Worm (Caenorhabditis elegans): ENCODE measurements around the gene srw-21.

Gene srw-21

DNA sequence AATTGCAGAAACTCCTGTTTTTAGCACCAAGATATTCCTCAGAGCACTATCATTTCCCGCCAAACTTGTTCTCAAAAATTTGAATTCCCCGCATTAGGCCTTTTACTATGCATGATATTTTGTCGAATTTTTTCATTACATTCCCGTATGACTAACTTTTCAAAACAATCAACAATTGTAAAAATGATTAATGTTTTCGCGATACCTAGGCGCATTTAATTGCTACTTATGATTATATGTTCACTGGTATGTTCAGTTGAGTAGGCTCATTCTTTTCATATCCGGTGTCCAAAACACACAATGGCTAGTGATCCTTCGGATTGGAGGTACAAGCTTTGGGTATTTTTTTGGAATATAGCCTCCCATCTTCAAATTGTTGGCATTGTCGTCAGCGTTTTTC, at the start of gene srw-21:
srw-21 (plus strand) TSS at position 301 of the 400 bp plus-strand sequence.
- TF ChIP-seq nhr-42 (GFP tag; IDR thresholded peaks at IDR 0.05) (no peak), attf-4 (tag; optimal IDR thresholded peaks at IDR 0.05) (no peak), gei-8 (GFP tag; optimal IDR thresholded peaks at IDR 0.05) (no peak), nhr-48 (tag; optimal IDR thresholded peaks at IDR 0.05) (no peak), ces-1 (GFP tag; optimal IDR thresholded peaks at IDR 0.05) (no peak), F37D6.2 (tag; optimal IDR thresholded peaks at IDR 0.05) (no peak), daf-19 (GFP tag; conservative IDR thresholded peaks at IDR 0.05) (no peak), dpl-1 (GFP tag; optimal IDR thresholded peaks at IDR 0.05) (no peak), mxl-3 (GFP tag; optimal IDR thresholded peaks at IDR 0.05) (no peak), zfp-3 (GFP tag; conservative IDR thresholded peaks at IDR 0.05) (no peak), mes-2 (tag; optimal IDR thresholded peaks at IDR 0.05; ENCODE audit: poor library complexity, severe bottlenecking) (no peak), ZK337.2 (GFP tag; IDR thresholded peaks at IDR 0.05) (no peak), lin-38 (GFP tag; IDR thresholded peaks at IDR 0.05) (no peak), lin-39 (tag; optimal IDR thresholded peaks at IDR 0.05) (no peak), nhr-11 (tag; optimal IDR thresholded peaks at IDR 0.05) (no peak)

DNA sequence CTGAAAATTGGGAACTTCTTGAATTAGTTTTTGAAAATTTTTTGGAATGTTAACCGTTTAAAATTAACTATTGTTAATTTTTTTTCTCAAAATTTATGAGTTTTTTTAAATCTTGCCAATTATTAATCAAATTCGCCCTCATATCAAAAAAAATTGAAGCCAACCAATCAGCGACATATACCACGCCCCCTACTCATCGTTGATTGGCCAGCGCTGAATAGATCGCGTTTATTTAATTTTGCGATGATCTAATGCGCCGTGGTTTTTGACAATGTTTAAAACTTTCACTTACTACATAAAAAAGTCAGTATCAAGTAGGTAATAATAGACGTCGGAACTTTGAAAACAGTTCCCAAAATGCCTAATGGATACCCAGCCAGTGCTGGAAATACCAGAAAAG, 45.5 kb upstream of the srw-21 start:
- TF ChIP-seq fkh-10 (GFP tag; optimal IDR thresholded peaks at IDR 0.05) (no peak), tra-1 (GFP tag; IDR thresholded peaks at IDR 0.05) (no peak), ceh-62 (tag; optimal IDR thresholded peaks at IDR 0.05) (no peak), gei-8 (GFP tag; optimal IDR thresholded peaks at IDR 0.05) (no peak), nhr-28 (tag; optimal IDR thresholded peaks at IDR 0.05) (no peak), F44E2.7 (GFP tag; IDR thresholded peaks at IDR 0.05) (no peak), ceh-82 (tag; optimal IDR thresholded peaks at IDR 0.05) (no peak), fos-1 (tag; optimal IDR thresholded peaks at IDR 0.05) (no peak), ceh-20 (GFP tag; IDR thresholded peaks at IDR 0.05) (no peak), ceh-28 (tag; optimal IDR thresholded peaks at IDR 0.05) (no peak), lin-1 (GFP tag; IDR thresholded peaks at IDR 0.05) (no peak), attf-4 (tag; optimal IDR thresholded peaks at IDR 0.05) (no peak), dmd-8 (GFP tag; IDR thresholded peaks at IDR 0.05) (no peak), egl-43 (GFP tag; IDR thresholded peaks at IDR 0.05) (no peak), lin-29 (GFP tag; IDR thresholded peaks at IDR 0.05) (no peak), dve-1 (tag; optimal IDR thresholded peaks at IDR 0.05; ENCODE audit: insufficient read depth) (no peak), ama-1 (optimal IDR thresholded peaks at IDR 0.05) (no peak)

DNA sequence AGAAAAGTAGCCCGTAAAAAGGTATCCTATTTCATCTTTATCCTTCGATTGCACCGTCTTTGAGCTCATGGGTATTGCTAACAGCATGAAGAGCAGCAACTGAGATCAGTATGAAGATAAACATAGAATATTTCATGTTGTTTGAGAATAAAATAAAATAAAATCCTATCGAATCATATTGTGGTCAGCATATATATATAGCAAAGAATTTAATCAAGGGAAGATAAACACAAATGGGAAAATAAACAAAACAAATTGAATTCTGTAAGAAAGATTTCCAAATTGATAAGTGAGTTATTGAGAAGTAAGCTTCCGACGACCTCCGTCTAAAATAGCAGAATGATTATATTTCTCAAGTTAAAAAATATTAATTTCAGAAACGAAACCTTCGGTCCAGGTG, 44.2 kb upstream of the srw-21 start, which contains the start of gene T26H5.10:
T26H5.10 (minus strand) TSS at position 101 of the 400 bp plus-strand sequence.
- TF ChIP-seq pqm-1 (tag; optimal IDR thresholded peaks at IDR 0.05) (no peak), F37D6.2 (tag; optimal IDR thresholded peaks at IDR 0.05) (no peak), aly-2 (tag; optimal IDR thresholded peaks at IDR 0.05) (no peak), mxl-3 (GFP tag; optimal IDR thresholded peaks at IDR 0.05) (no peak)

DNA sequence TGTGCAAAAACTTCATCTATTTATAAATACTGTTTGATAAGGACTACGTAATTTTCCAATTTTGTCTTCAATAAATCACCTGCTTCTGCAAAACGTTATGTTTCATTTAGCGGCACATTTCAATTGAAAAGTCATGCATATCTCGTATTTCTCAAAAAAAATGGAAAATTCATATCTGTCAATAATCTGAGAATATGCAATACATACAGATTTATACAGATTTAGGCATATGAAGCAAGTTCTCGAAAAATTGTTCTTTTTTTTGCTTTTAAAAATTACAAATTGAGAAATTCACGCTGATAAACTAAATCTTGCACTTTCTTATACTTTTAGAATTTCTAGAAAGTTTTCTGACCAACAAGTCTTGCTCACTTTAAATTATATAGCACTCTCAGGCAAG, 43.7 kb upstream of the srw-21 start, which contains the start of gene T26H5.11:
T26H5.11 (minus strand) TSS at position 101 of the 400 bp plus-strand sequence.
- TF ChIP-seq spr-1 (tag; optimal IDR thresholded peaks at IDR 0.05): no peak
- no peak for TF ChIP-seq F37D6.2 (tag; optimal IDR thresholded peaks at IDR 0.05)
- TF ChIP-seq ZK337.2 (GFP tag; IDR thresholded peaks at IDR 0.05): no peak
- TF ChIP-seq mxl-3 (GFP tag; optimal IDR thresholded peaks at IDR 0.05): no peak
- no peak for TF ChIP-seq madf-5 (GFP tag; IDR thresholded peaks at IDR 0.05)
- TF ChIP-seq pha-4 (GFP tag; IDR thresholded peaks at IDR 0.05): no peak
- no peak for TF ChIP-seq pha-4 (tag; optimal IDR thresholded peaks at IDR 0.05)
- TF ChIP-seq nhr-77 (tag; optimal IDR thresholded peaks at IDR 0.05): no peak
- no peak for TF ChIP-seq ceh-20 (GFP tag; IDR thresholded peaks at IDR 0.05)
- TF ChIP-seq dpl-1 (GFP tag; optimal IDR thresholded peaks at IDR 0.05): no peak
- TF ChIP-seq mdl-1 (tag; optimal IDR thresholded peaks at IDR 0.05): no peak
